Worm (Caenorhabditis elegans): ENCODE results near the gene spcs-3.

- no peak for TF ChIP-seq unc-62 (GFP tag; optimal IDR thresholded peaks at IDR 0.05)
- no peak for TF ChIP-seq ceh-82 (tag; optimal IDR thresholded peaks at IDR 0.05)
- no peak for TF ChIP-seq nhr-77 (tag; optimal IDR thresholded peaks at IDR 0.05)
- no peak for TF ChIP-seq ztf-1 (GFP tag; conservative IDR thresholded peaks at IDR 0.05)
- TF ChIP-seq elt-3 (tag; optimal IDR thresholded peaks at IDR 0.05): no peak
- TF ChIP-seq Y55F3AM.14 (GFP tag; optimal IDR thresholded peaks at IDR 0.05): no peak
- TF ChIP-seq unc-39 (tag; optimal IDR thresholded peaks at IDR 0.05): no peak
These were observed 22.7 kb upstream of the spcs-3 start, which contains the start of gene F44B9.2 for ce11 chrIII:8022077-8022476.
